Fruit fly (Drosophila melanogaster) whole organism, prepupa: ENCODE data around the gene CG11905.

Experiments used
- Blimp-1 ChIP-seq: fragments of 200-800 bp; sonication (Bioruptor generic); optimal IDR thresholded peaks from 3 replicates; lab custom pipeline; 2017; ENCODE audit warnings: missing biosample characterization, missing genetic modification characterization, mild to moderate bottlenecking, moderate library complexity, missing genetic modification reagents
- CG10631 ChIP-seq: fragments of 200-800 bp; sonication (Bioruptor generic); optimal IDR thresholded peaks from 2 replicates; lab custom pipeline; 2016; ENCODE audit warnings: missing biosample characterization, missing genetic modification characterization
- CG10669 ChIP-seq: fragments of 200-800 bp; sonication (Bioruptor generic); optimal IDR thresholded peaks from 3 replicates; lab custom pipeline; 2018; ENCODE audit warnings: missing biosample characterization, mild to moderate bottlenecking, missing genetic modification characterization, moderate library complexity
- CG11294 ChIP-seq: fragments of 200-800 bp; sonication (Bioruptor generic); IDR thresholded peaks from 2 replicates; pipeline ENCODE4 v1.3.6; 2022; ENCODE audit warnings: missing biosample characterization, missing genetic modification characterization
- CG15336 ChIP-seq: fragments of 200-800 bp; sonication (Bioruptor generic); IDR thresholded peaks from 2 replicates; pipeline ENCODE4 v1.3.6; 2022; ENCODE audit warnings: missing biosample characterization, missing genetic modification characterization
- CG3032 ChIP-seq: fragments of 200-800 bp; optimal IDR thresholded peaks from 2 replicates; lab custom pipeline; 2019; ENCODE audit warnings: missing biosample characterization, mild to moderate bottlenecking, missing genetic modification characterization, moderate library complexity
- CG31627 ChIP-seq: fragments of 200-800 bp; sonication (Bioruptor generic); optimal IDR thresholded peaks from 3 replicates; lab custom pipeline; 2016; ENCODE audit warnings: missing biosample characterization, missing genetic modification characterization
- CG32006 ChIP-seq: fragments of 200-800 bp; sonication (Bioruptor generic); optimal IDR thresholded peaks from 3 replicates; lab custom pipeline; 2017; ENCODE audit warnings: missing biosample characterization, mild to moderate bottlenecking, missing genetic modification characterization
- CG34406 ChIP-seq: fragments of 200-800 bp; sonication (Bioruptor generic); optimal IDR thresholded peaks from 3 replicates; lab custom pipeline; 2016; ENCODE audit warnings: missing biosample characterization, missing genetic modification characterization
- CG3919 ChIP-seq: fragments of 200-800 bp; sonication (Bioruptor generic); optimal IDR thresholded peaks from 3 replicates; lab custom pipeline; 2016; ENCODE audit warnings: missing biosample characterization, missing genetic modification characterization
- CG4318 ChIP-seq: fragments of 200-800 bp; sonication (Bioruptor generic); optimal IDR thresholded peaks from 3 replicates; lab custom pipeline; 2017; ENCODE audit warnings: missing biosample characterization, mild to moderate bottlenecking, missing genetic modification characterization
- CG6163 ChIP-seq: fragments of 200-800 bp; sonication (Bioruptor generic); IDR thresholded peaks from 3 replicates; pipeline ENCODE4 v1.3.6; 2022; ENCODE audit warnings: missing biosample characterization, missing genetic modification characterization
- CG6276 ChIP-seq: fragments of 200-800 bp; sonication (Bioruptor generic); optimal IDR thresholded peaks from 2 replicates; lab custom pipeline; 2017; ENCODE audit warnings: missing biosample characterization, mild to moderate bottlenecking, missing genetic modification characterization
- CG6792 ChIP-seq: fragments of 200-800 bp; sonication (Bioruptor generic); optimal IDR thresholded peaks from 3 replicates; lab custom pipeline; 2016; ENCODE audit warnings: missing biosample characterization, missing genetic modification characterization
- CG6808 ChIP-seq: fragments of 200-800 bp; sonication (Bioruptor generic); optimal IDR thresholded peaks from 3 replicates; lab custom pipeline; 2017; ENCODE audit warnings: missing biosample characterization, missing genetic modification characterization, mild to moderate bottlenecking, moderate library complexity, missing genetic modification reagents
- CG6854 ChIP-seq: fragments of 200-800 bp; sonication (Bioruptor generic); optimal IDR thresholded peaks from 2 replicates; lab custom pipeline; 2017; ENCODE audit warnings: missing biosample characterization, mild to moderate bottlenecking, missing genetic modification characterization
- CG8119 ChIP-seq: fragments of 200-800 bp; sonication (Bioruptor generic); IDR thresholded peaks from 3 replicates; pipeline ENCODE4 v1.3.6; 2022; ENCODE audit warnings: missing biosample characterization, missing genetic modification characterization
- CG8319 ChIP-seq: fragments of 200-800 bp; sonication (Bioruptor generic); optimal IDR thresholded peaks from 3 replicates; lab custom pipeline; 2016; ENCODE audit warnings: missing biosample characterization, missing genetic modification characterization
- CG8632 ChIP-seq: fragments of 200-800 bp; sonication (Bioruptor generic); optimal IDR thresholded peaks from 3 replicates; lab custom pipeline; 2016; ENCODE audit warnings: missing biosample characterization, missing genetic modification characterization
- CG9139 ChIP-seq: fragments of 200-800 bp; sonication (Bioruptor generic); optimal IDR thresholded peaks from 3 replicates; lab custom pipeline; 2017; ENCODE audit warnings: missing biosample characterization, mild to moderate bottlenecking, missing genetic modification characterization
- Eip78C ChIP-seq: fragments of 200-800 bp; sonication (Bioruptor generic); peaks from one replicate; lab custom pipeline; 2016; ENCODE audit warnings: missing biosample characterization, missing genetic modification characterization
- Ets96B ChIP-seq: fragments of 200-800 bp; optimal IDR thresholded peaks from 2 replicates; lab custom pipeline; 2019; ENCODE audit warnings: missing biosample characterization, mild to moderate bottlenecking, missing genetic modification characterization, moderate library complexity
- Gug ChIP-seq: fragments of 200-800 bp; sonication (Bioruptor generic); IDR thresholded peaks from 2 replicates; pipeline ENCODE4 v1.3.6; 2022; ENCODE audit warnings: missing biosample characterization, missing genetic modification characterization
- Hr39 ChIP-seq: fragments of 200-800 bp; sonication (Bioruptor generic); optimal IDR thresholded peaks from 2 replicates; lab custom pipeline; 2016; ENCODE audit warnings: missing biosample characterization, missing genetic modification characterization
- Hr4 ChIP-seq: fragments of 200-800 bp; sonication (Bioruptor generic); optimal IDR thresholded peaks from 3 replicates; lab custom pipeline; 2016; ENCODE audit warnings: missing biosample characterization, missing genetic modification characterization
- Met ChIP-seq: fragments of 200-800 bp; sonication (Bioruptor generic); optimal IDR thresholded peaks from 3 replicates; lab custom pipeline; 2016; ENCODE audit warnings: missing biosample characterization, missing genetic modification characterization
- OdsH ChIP-seq: fragments of 200-800 bp; sonication (Bioruptor generic); optimal IDR thresholded peaks from 3 replicates; lab custom pipeline; 2016; ENCODE audit warnings: missing biosample characterization, missing genetic modification characterization
- Smox ChIP-seq: fragments of 200-800 bp; sonication (Bioruptor generic); optimal IDR thresholded peaks from 3 replicates; lab custom pipeline; 2016; ENCODE audit warnings: missing biosample characterization, missing genetic modification characterization
- Sox102F ChIP-seq: fragments of 200-800 bp; sonication (Bioruptor generic); optimal IDR thresholded peaks from 2 replicates; lab custom pipeline; 2016; ENCODE audit warnings: missing biosample characterization, mild to moderate bottlenecking, missing genetic modification characterization
- Sox14 ChIP-seq: fragments of 200-800 bp; sonication (Bioruptor generic); optimal IDR thresholded peaks from 3 replicates; lab custom pipeline; 2016; ENCODE audit warnings: missing biosample characterization, missing genetic modification characterization
- Sox15 ChIP-seq: fragments of 200-800 bp; sonication (Bioruptor generic); optimal IDR thresholded peaks from 3 replicates; lab custom pipeline; 2016; ENCODE audit warnings: missing biosample characterization, missing genetic modification characterization
- achi ChIP-seq: fragments of 200-800 bp; sonication (Bioruptor generic); optimal IDR thresholded peaks from 3 replicates; lab custom pipeline; 2016; ENCODE audit warnings: missing biosample characterization, missing genetic modification characterization
- acj6 ChIP-seq: fragments of 200-800 bp; sonication (Bioruptor generic); optimal IDR thresholded peaks from 3 replicates; lab custom pipeline; 2016; ENCODE audit warnings: missing biosample characterization, missing genetic modification characterization
- cyc ChIP-seq: fragments of 200-800 bp; sonication (Bioruptor generic); optimal IDR thresholded peaks from 3 replicates; lab custom pipeline; 2016; ENCODE audit warnings: missing biosample characterization, missing genetic modification characterization
- eg ChIP-seq: fragments of 200-800 bp; sonication (Bioruptor generic); IDR thresholded peaks from 3 replicates; pipeline ENCODE4 v1.3.6; 2022; ENCODE audit warnings: missing biosample characterization, missing genetic modification characterization
- esn ChIP-seq: fragments of 200-800 bp; sonication (Bioruptor generic); optimal IDR thresholded peaks from 2 replicates; lab custom pipeline; 2016; ENCODE audit warnings: missing biosample characterization, mild to moderate bottlenecking, missing genetic modification characterization, moderate library complexity
- fd59A ChIP-seq: fragments of 200-800 bp; sonication (Bioruptor generic); optimal IDR thresholded peaks from 2 replicates; lab custom pipeline; 2017; ENCODE audit warnings: missing biosample characterization, mild to moderate bottlenecking, missing genetic modification characterization, missing genetic modification reagents
- fd85E ChIP-seq: fragments of 200-800 bp; sonication (Bioruptor generic); optimal IDR thresholded peaks from 3 replicates; lab custom pipeline; 2016; ENCODE audit warnings: missing biosample characterization, missing genetic modification characterization
- fkh ChIP-seq: fragments of 200-800 bp; sonication (Bioruptor generic); optimal IDR thresholded peaks from 3 replicates; lab custom pipeline; 2017; ENCODE audit warnings: missing biosample characterization, mild to moderate bottlenecking, missing genetic modification characterization, moderate library complexity
- net ChIP-seq: fragments of 200-800 bp; sonication (Bioruptor generic); optimal IDR thresholded peaks from 3 replicates; lab custom pipeline; 2016; ENCODE audit warnings: missing biosample characterization, missing genetic modification characterization
- pdm3 ChIP-seq: fragments of 200-800 bp; sonication (Bioruptor generic); optimal IDR thresholded peaks from 3 replicates; lab custom pipeline; 2016; ENCODE audit warnings: missing biosample characterization, missing genetic modification characterization
- salr ChIP-seq, 2 experiments: fragments of 200-800 bp; sonication (Bioruptor generic); optimal IDR thresholded peaks; 3 replicates each; lab custom pipeline; 2016 to 2018; ENCODE audit warnings: missing biosample characterization in 2 of 2, missing genetic modification characterization in 2 of 2, mild to moderate bottlenecking in 1 of 2
- ss ChIP-seq, 2 experiments: fragments of 200-800 bp; sonication (Bioruptor generic); optimal IDR thresholded peaks; 2 replicates in 1 of 2; 3 replicates in 1 of 2; lab custom pipeline; 2017 to 2018; ENCODE audit warnings: mild to moderate bottlenecking in 2 of 2, missing biosample characterization in 2 of 2, missing genetic modification characterization in 2 of 2, moderate library complexity in 1 of 2
- svp ChIP-seq: fragments of 200-800 bp; sonication (Bioruptor generic); peaks from one replicate; lab custom pipeline; 2016; ENCODE audit warnings: missing biosample characterization, missing genetic modification characterization
- topi ChIP-seq: fragments of 200-800 bp; sonication (Bioruptor generic); optimal IDR thresholded peaks from 3 replicates; lab custom pipeline; 2016; ENCODE audit warnings: missing biosample characterization, missing genetic modification characterization
- vri ChIP-seq: fragments of 200-800 bp; sonication (Bioruptor generic); optimal IDR thresholded peaks from 3 replicates; lab custom pipeline; 2016; ENCODE audit warnings: missing biosample characterization, mild to moderate bottlenecking, missing genetic modification characterization

The CG11905 gene

DNA sequence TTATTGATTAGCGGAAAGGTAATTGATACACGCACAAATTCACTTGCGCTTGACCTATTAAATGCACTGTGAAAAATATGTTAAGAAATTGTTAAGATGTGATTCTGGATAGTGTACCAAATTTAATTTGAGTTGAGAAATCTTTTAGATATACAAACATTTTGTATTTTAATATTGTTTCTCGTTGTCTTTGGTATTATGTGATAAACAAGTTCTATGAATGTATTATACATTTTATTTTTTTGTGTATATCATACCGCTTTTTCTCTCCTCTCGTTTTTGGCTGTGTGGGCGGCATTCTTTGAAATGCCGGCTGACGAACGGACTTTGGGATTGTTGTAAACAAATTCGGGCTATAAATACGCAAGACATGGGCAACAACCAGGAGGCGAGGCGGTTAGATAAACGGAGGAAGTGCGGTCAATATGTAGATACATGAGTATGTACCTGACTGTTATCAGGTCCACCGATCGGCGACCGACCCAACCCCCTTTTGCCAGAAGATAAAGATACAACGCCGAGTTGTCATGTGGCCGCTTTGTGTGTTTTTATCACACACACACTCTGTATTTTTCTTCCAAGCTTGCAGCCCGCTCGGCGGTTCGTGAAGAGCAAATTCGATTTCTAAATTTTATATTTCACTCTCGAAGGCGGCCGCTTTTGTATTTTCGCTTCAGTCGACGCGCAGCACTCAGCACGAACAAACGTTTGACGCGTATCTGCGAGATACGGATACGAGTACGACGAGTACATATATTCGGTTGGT lies 21.6 kb upstream of the CG11905 start:
- TF ChIP-seq ss (GFP tag; optimal IDR thresholded peaks at IDR 0.05; lab: Kevin White, UChicago) (no peak), CG6163 (GFP tag; lab: Robert Waterston, UW) (peak; percentile 30; the same call in 1 of the 3 replicates), Hr39 (no peak), CG9139 (GFP tag; lab: Kevin White, UChicago) (no peak), CG32006 (GFP tag; lab: Kevin White, UChicago) (peak; percentile 48), Ets96B (tag; lab: Kevin White, UChicago) (no peak), CG8632 (peak; percentile 37), Sox15 (peak; percentile 4), svp (GFP tag; lab: Kevin White, UChicago) (peak; percentile 67), CG31627 (GFP tag; lab: Kevin White, UChicago) (peak; percentile 29), Eip78C (GFP tag; lab: Kevin White, UChicago) (peak; percentile 67), Gug (GFP tag; lab: Robert Waterston, UW) (0 out of 2 replicates have a peak, but pooled peaks have one; percentile 11), CG15336 (peak; percentile 45), Met (GFP tag; lab: Kevin White, UChicago) (peak; percentile 55), CG34406 (GFP tag; lab: Kevin White, UChicago) (peak; percentile 34), Hr4 (GFP tag; lab: Kevin White, UChicago) (peak; percentile 30), eg (GFP tag; lab: Robert Waterston, UW) (peak; percentile 51), topi (GFP tag; lab: Kevin White, UChicago) (peak; percentile 26), Sox14 (GFP tag; lab: Kevin White, UChicago) (no peak), achi (no peak), net (GFP tag; lab: Kevin White, UChicago) (peak; percentile 36), Sox102F (peak; percentile 28), vri (GFP tag; lab: Kevin White, UChicago) (peak; percentile 63), CG8119 (GFP tag; lab: Robert Waterston, UW) (peak; percentile 65; the same call in 2 of the 3 replicates), esn (peak; percentile 41), fkh (peak; percentile 27), acj6 (GFP tag; lab: Kevin White, UChicago) (peak; percentile 23), CG4318 (GFP tag; lab: Kevin White, UChicago) (no peak), cyc (peak; percentile 22), CG3919 (GFP tag; lab: Kevin White, UChicago) (peak; percentile 25), Blimp-1 (GFP tag; lab: Kevin White, UChicago) (peak; percentile 33)

DNA sequence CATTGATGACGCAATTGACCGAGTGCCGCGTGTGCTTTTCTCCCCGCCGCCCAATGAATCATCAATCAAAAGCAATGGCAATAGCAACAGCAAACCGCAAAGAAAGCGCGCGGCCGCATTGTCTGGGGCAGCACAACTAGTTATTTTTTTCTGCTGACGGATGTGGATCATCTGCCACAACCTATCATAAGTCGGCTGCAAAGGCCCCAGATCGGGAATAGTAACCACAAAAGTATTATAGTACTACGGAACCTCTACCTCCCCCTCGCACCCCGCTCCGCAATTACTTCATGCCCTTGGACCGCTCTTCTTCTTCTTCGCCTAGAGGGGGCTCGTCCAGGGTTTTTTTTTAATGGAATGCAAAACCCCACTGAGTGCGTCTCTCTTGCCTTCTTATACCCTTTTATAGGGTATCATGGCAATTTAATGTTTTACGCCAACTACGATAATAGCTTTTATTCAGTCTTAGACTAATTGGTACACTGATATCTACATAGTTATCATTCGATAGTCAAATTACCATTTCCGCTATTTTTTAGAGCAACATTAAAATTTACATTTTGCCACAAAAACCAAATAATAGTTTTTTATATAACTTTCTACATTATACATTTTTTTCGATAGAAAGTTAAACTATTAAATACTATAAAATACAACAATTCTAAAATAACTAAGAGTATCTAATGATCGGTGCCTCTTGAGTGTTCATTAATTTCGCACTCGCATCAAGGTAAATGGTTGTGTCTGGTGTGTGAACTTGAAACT lies 20.8 kb upstream of the CG11905 start:
- TF ChIP-seq OdsH (GFP tag; lab: Kevin White, UChicago) (peak; percentile 10), pdm3 (GFP tag; lab: Kevin White, UChicago) (no peak), Hr39 (no peak), CG10669 (GFP tag; lab: Kevin White, UChicago) (peak; percentile 40), vri (GFP tag; lab: Kevin White, UChicago) (no peak), CG6808 (peak; percentile 3), CG10631 (GFP tag; lab: Kevin White, UChicago) (no peak), Smox (peak; percentile 8), CG8319 (GFP tag; lab: Kevin White, UChicago) (no peak), CG6792 (GFP tag; lab: Kevin White, UChicago) (no peak), CG8632 (peak; percentile 29), fd85E (GFP tag; lab: Kevin White, UChicago) (no peak), eg (GFP tag; lab: Robert Waterston, UW) (peak; percentile 64; the same call in 2 of the 3 replicates), net (GFP tag; lab: Kevin White, UChicago) (no peak), achi (peak; percentile 1), CG32006 (GFP tag; lab: Kevin White, UChicago) (no peak), CG3919 (GFP tag; lab: Kevin White, UChicago) (peak; percentile 18), CG31627 (GFP tag; lab: Kevin White, UChicago) (no peak), acj6 (GFP tag; lab: Kevin White, UChicago) (no peak), Eip78C (GFP tag; lab: Kevin White, UChicago) (peak; percentile 57), salr (GFP tag; optimal IDR thresholded peaks at IDR 0.05; lab: Kevin White, UChicago) (peak in 1 of 2 experiments; percentile 56), fd59A (GFP tag; lab: Kevin White, UChicago) (peak; percentile 23), CG11294 (0 out of 2 replicates have a peak, but pooled peaks have one; percentile 18), Blimp-1 (GFP tag; lab: Kevin White, UChicago) (no peak), ss (GFP tag; optimal IDR thresholded peaks at IDR 0.05; lab: Kevin White, UChicago) (peak in 1 of 2 experiments; percentile 53), CG6276 (GFP tag; lab: Kevin White, UChicago) (no peak), CG6854 (GFP tag; lab: Kevin White, UChicago) (no peak), CG4318 (GFP tag; lab: Kevin White, UChicago) (no peak), CG3032 (tag; lab: Kevin White, UChicago) (peak; percentile 47)
